Worm (Caenorhabditis elegans): ENCODE results near the gene F56D2.2.
A peak's percentile ranks its signal among the peaks of the same experiment; 100 is the strongest.
"Not testable (repeated sequence)": the region's sequence is repeated elsewhere in the genome, so short reads cannot be mapped to it uniquely, and the experiment has no call there.

Gene F56D2.2

DNA sequence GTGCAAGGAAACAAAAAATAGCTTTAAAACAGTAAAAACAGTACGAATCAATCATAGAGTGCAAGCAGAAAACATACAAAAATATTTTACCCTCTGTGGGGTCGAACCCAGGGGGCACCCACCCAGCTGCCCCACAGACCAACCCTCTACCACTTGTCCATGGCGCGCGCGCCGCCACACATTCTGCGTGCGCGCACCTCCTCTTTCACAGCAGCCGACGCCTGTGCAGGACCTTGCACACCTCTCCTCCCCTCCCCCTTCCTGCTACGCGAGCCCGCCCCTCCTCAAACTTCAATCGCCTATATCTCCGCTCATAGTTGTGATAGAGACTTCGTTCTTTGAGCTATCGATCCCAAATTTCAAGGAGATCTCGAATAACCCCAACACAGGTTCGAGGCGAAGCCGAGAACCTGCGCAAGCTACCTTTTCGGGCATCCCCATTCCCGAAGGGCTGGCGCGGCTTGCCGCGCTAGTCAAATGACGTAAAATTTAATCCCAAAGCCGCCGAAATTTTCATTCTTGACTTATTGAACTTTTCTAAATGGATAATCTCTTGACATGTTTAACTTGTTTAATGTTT, 50.3 kb downstream of the F56D2.2 start:
- TF ChIP-seq snpc-4 (GFP tag; optimal IDR thresholded peaks at IDR 0.05) (peak; percentile 23), snpc-4 (tag; optimal IDR thresholded peaks at IDR 0.05) (peak in 3 of 4 experiments; percentile 67 to 92 (median 81)), ceh-40 (GFP tag; IDR thresholded peaks at IDR 0.05) (peak; percentile 77; the same call in 1 of the 2 replicates), Y79H2A.3 (GFP tag; conservative IDR thresholded peaks at IDR 0.05) (peak; percentile 85), ekl-4 (GFP tag; IDR thresholded peaks at IDR 0.05) (peak; percentile 91), ceh-91 (GFP tag; IDR thresholded peaks at IDR 0.05) (peak; percentile 82), zfh-2 (GFP tag; conservative IDR thresholded peaks at IDR 0.05) (peak; percentile 67), bed-2 (GFP tag; IDR thresholded peaks at IDR 0.05) (peak; percentile 73; the same call in 1 of the 2 replicates), K11D2.4 (GFP tag; IDR thresholded peaks at IDR 0.05) (peak; percentile 63), pbrm-1 (GFP tag; IDR thresholded peaks at IDR 0.05) (peak; percentile 100), madf-8 (GFP tag; conservative IDR thresholded peaks at IDR 0.05) (peak; percentile 91), madf-6 (GFP tag; IDR thresholded peaks at IDR 0.05) (peak; percentile 95), ztf-25 (GFP tag; IDR thresholded peaks at IDR 0.05) (peak; percentile 71; the same call in 1 of the 2 replicates), B0019.2 (GFP tag; conservative IDR thresholded peaks at IDR 0.05) (peak; percentile 83), Y95B8A.8 (GFP tag; IDR thresholded peaks at IDR 0.05) (peak; percentile 91), snpc-1.1 (tag; optimal IDR thresholded peaks at IDR 0.05; ENCODE audit: insufficient read depth) (peak; percentile 68), ceh-100 (GFP tag; IDR thresholded peaks at IDR 0.05) (peak; percentile 73), D2030.7 (GFP tag; IDR thresholded peaks at IDR 0.05) (peak; percentile 98), attf-3 (GFP tag; conservative IDR thresholded peaks at IDR 0.05) (peak; percentile 79), F39B2.1 (GFP tag; IDR thresholded peaks at IDR 0.05) (peak; percentile 91; the same call in 1 of the 2 replicates), cebp-1 (GFP tag; IDR thresholded peaks at IDR 0.05) (0 out of 2 replicates have a peak, but pooled peaks have one; percentile 10), mcd-1 (GFP tag; IDR thresholded peaks at IDR 0.05) (peak; percentile 90), hmg-1.2 (GFP tag; IDR thresholded peaks at IDR 0.05) (peak; percentile 64), dox-1 (GFP tag; IDR thresholded peaks at IDR 0.05) (peak; percentile 96), nfyb-1 (GFP tag; IDR thresholded peaks at IDR 0.05) (peak; percentile 90), rcor-1 (GFP tag; IDR thresholded peaks at IDR 0.05) (peak; percentile 93), aptf-2 (GFP tag; conservative IDR thresholded peaks at IDR 0.05) (peak; percentile 64; the same call in 1 of the 2 replicates), attf-6 (GFP tag; IDR thresholded peaks at IDR 0.05) (peak; percentile 90), him-1 (tag; optimal IDR thresholded peaks at IDR 0.05) (peak; percentile 56), Y56A3A.18 (GFP tag; IDR thresholded peaks at IDR 0.05) (peak; percentile 95; the same call in 1 of the 2 replicates), let-526 (GFP tag; IDR thresholded peaks at IDR 0.05) (0 out of 2 replicates have a peak, but pooled peaks have one; percentile 40), Y53G8AR.9 (GFP tag; conservative IDR thresholded peaks at IDR 0.05) (peak; percentile 87), egrh-3 (GFP tag; IDR thresholded peaks at IDR 0.05) (peak; percentile 100), C17E4.6 (GFP tag; IDR thresholded peaks at IDR 0.05) (peak; percentile 85), F33H1.4 (GFP tag; IDR thresholded peaks at IDR 0.05) (peak; percentile 87), lin-54 (GFP tag; optimal IDR thresholded peaks at IDR 0.05) (peak; percentile 30), tbp1 (GFP tag; optimal IDR thresholded peaks at IDR 0.05) (peak; percentile 72), hsf-1 (GFP tag; IDR thresholded peaks at IDR 0.05) (peak; percentile 81), lsl-1 (GFP tag; optimal IDR thresholded peaks at IDR 0.05) (peak; percentile 53), lin-26 (GFP tag; IDR thresholded peaks at IDR 0.05) (peak; percentile 86), ztf-28 (GFP tag; IDR thresholded peaks at IDR 0.05) (peak; percentile 81), hmg-20 (GFP tag; IDR thresholded peaks at IDR 0.05) (peak; percentile 37; the same call in 1 of the 2 replicates), lir-1 (GFP tag; conservative IDR thresholded peaks at IDR 0.05) (peak; percentile 50; the same call in 1 of the 2 replicates), madf-3 (GFP tag; IDR thresholded peaks at IDR 0.05) (0 out of 2 replicates have a peak, but pooled peaks have one; percentile 40)
- TF ChIP-seq cebp-1 (tag; optimal IDR thresholded peaks at IDR 0.05) = not testable (repeated sequence)

Data from whole organism, young adult.